Worm (Caenorhabditis elegans) whole organism, L4 larva: ENCODE data around the gene fbxc-24.

Source experiments
- fkh-10 ChIP-seq: fragments of 150-350 bp; optimal IDR thresholded peaks from 2 replicates; lab custom pipeline; 2014; ENCODE audit warnings: missing biosample characterization, missing genetic modification reagents, missing genetic modification characterization
- snpc-4 ChIP-seq: fragments of 150-350 bp; optimal IDR thresholded peaks from 2 replicates; lab custom pipeline; 2014; ENCODE audit warnings: missing biosample characterization, missing genetic modification characterization

DNA sequence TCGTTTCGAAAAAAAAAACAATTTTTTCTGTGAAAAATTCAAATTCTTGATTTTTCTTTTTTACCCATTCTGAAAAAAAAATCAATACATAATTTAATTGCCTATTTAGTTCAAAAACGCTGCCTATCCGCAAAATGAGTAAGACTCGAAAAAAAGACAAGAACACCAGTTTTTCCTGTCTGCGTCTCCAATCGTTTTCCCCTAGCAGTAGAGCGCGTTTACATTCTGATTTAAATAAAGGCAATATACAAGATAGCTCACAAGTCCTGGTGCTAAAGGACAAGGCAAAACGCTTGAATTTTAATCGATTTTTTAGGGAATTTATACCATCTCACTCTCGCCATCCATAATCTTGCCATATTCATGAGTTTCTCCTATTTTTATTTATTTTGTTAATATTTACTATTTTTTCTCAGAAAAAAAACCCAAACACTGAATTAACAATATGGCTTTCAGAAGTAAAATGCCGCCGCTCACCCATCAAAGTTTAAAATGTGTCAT lies 3.8 kb upstream of the fbxc-24 start, which contains the start of gene fbxc-33:
- TF ChIP-seq snpc-4 (no peak), fkh-10 (GFP tag; lab: Kevin White, UChicago) (no peak)
